Worm (Caenorhabditis elegans) whole organism, L4/young adult: ENCODE results near the gene nas-37.

ENCODE experiments used
- W03F9.2 ChIP-seq: fragments of 150-350 bp; optimal IDR thresholded peaks from 2 replicates; lab custom pipeline; 2014; ENCODE audit warnings: missing biosample characterization, missing genetic modification characterization
- dao-5 ChIP-seq: sonication (generic microtip); optimal IDR thresholded peaks from 2 replicates; lab custom pipeline; 2016; ENCODE audit warnings: missing genotype, missing genetic modification characterization, moderate library complexity, missing compliant biosample characterization
- him-1 ChIP-seq: sonication (generic microtip); optimal IDR thresholded peaks from 2 replicates; lab custom pipeline; 2016; ENCODE audit warnings: missing genotype, missing genetic modification reagents, missing genetic modification characterization, missing compliant biosample characterization

nas-37 gene

DNA sequence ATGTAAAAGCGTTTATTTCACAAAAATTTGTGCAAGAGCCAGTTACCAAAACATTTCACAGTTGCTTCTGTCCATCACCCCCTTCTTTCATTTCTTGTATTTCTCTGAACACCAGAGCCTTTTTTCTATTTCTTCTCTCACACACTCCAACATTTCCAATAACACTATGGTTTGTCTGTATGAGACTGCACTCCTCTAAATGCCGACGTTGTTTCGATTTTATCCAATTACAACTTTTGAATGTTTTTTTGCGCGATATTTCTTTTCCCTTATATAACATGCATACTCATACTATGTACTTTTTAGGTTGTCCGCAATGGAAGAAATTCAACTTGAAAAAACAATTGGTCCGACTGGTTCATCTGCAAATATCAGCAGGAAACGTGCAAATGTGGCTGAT, 43.0 kb downstream of the nas-37 start, which contains the start of gene F21G4.5:
F21G4.5 (plus strand) TSS at position 301 of the 400 bp plus-strand sequence.
- no peak for TF ChIP-seq dao-5
- no peak for TF ChIP-seq him-1
- TF ChIP-seq W03F9.2 (tag; lab: Kevin White, UChicago): no peak

DNA sequence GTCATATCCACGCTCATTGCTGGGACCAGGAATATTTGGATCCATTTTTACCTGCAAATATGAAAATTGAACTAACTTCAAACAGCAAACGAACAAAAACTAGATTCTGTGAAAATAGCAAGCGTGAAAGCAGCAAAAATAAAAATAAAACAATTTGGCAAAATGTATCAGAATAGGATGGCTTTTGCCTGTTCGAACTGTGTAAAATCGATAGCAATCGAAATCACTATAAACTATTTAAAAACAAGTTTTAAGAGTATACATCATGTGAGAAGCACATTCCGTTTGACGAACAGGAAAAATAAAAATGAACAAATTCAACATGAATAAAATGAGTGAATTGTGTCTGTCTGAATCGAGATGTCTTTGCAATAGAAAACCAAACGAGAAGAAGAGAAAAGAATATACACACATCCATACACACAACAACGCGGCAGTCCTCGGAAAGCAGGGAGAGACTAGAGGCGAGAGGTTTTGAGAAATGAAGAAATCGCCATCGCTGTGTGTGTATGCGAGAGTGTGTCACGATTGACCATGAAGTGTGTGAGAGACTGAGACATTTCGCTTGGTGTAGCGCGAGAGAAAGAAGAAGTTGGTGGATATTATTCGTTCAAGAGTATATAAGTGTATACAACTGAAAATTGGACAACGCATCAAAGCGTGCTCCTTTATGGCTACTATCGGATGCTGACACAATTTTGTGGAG, 49.3 kb downstream of the nas-37 start, which contains the start of gene phf-34:
phf-34 (minus strand) TSS at position 51 of the 706 bp plus-strand sequence.
- TF ChIP-seq W03F9.2 (tag; lab: Kevin White, UChicago) (peak; percentile 42), dao-5 (no peak)

DNA sequence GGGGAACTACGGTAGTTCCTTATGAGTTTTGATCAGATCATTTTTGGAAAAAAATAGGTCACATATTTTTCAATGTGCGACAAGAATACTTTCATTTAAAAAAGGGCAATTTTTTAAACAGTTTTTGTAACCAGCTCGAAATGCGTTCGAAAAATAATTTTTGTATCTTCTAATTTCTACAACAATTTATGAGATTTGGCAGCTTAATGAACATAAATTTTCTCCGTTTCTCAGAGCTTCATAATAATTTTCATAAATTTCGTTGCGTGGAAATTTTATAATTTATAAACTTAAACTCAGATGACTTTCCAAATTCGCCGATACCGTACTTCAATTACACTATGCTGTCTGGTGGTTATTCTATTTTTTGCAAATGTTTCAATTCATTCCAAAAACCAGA, 54.0 kb downstream of the nas-37 start, which contains the start of gene F21G4.3:
F21G4.3 (plus strand) TSS at position 301 of the 400 bp plus-strand sequence.
- no peak for TF ChIP-seq dao-5
- TF ChIP-seq him-1: no peak
- no peak for TF ChIP-seq W03F9.2 (tag; lab: Kevin White, UChicago)
